Fruit fly (Drosophila melanogaster): ENCODE results near the gene Cp19.
A peak's percentile ranks its signal among the peaks of the same experiment; 100 is the strongest.

DNA sequence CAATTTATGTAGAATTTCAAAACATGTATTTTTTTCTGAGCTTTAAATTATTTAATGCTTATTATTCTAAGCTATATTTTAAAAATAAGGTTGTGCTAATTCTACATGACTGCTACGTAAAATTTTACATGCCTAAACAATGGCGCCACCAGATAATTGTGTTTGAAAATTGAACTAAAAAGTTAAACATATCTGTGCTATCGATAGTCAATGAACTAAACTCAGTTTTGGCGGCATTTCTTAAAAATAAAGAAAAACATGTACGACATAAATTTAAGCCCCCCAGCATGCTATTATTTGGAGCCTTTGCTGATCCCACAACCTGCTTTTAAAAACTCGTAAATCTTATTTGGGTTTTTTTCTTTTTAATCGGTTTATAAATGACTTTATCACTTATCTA is 11.1 kb upstream of the Cp19 start:
- peak; percentile 77 to 89 for TF ChIP-seq CTCF (optimal IDR thresholded peaks at IDR 0.05)
- TF ChIP-seq CG8478 (optimal IDR thresholded peaks at IDR 0.05), result no peak

All from S2 (cell line).